Fruit fly (Drosophila melanogaster) ovary, adult (tissue): Measurements from ENCODE around the gene Ctps.

Source experiments
- CG17801 ChIP-seq: fragments of 200-800 bp; optimal IDR thresholded peaks from 2 replicates; lab custom pipeline; 2019; ENCODE audit warnings: missing biosample characterization, mild to moderate bottlenecking, missing genetic modification characterization, moderate library complexity; ENCODE audit not compliant: partially characterized antibody

Gene Ctps

dm6 chr3L:15103988-15104848 lies 6.5 kb downstream of the Ctps start:
- no peak for TF ChIP-seq CG17801 (GFP tag; lab: Kevin White, UChicago)

- no peak for TF ChIP-seq CG17801 (GFP tag; lab: Kevin White, UChicago)
These were observed 7.3 kb downstream of the Ctps start for dm6 chr3L:15104849-15105555.

dm6 chr3L:15105566-15106207 lies 8.0 kb downstream of the Ctps start, which contains the start of gene CG45071:
CG45071 (plus strand) TSS chr3L:15105882.
- no peak for TF ChIP-seq CG17801 (GFP tag; lab: Kevin White, UChicago)

dm6 chr3L:15107158-15107775 lies 9.6 kb downstream of the Ctps start:
- no peak for TF ChIP-seq CG17801 (GFP tag; lab: Kevin White, UChicago)

- TF ChIP-seq CG17801 (GFP tag; lab: Kevin White, UChicago): peak; percentile 76
These were observed 10.2 kb downstream of the Ctps start for dm6 chr3L:15107776-15108379.

- no peak for TF ChIP-seq CG17801 (GFP tag; lab: Kevin White, UChicago)
These were observed 10.8 kb downstream of the Ctps start for dm6 chr3L:15108524-15108923.

- no peak for TF ChIP-seq CG17801 (GFP tag; lab: Kevin White, UChicago)
These were observed 11.2 kb downstream of the Ctps start for dm6 chr3L:15108948-15109347.

dm6 chr3L:15113257-15113656 lies 15.5 kb downstream of the Ctps start, which contains the start of gene CG13458:
CG13458 (plus strand) TSS chr3L:15113557.
- no peak for TF ChIP-seq CG17801 (GFP tag; lab: Kevin White, UChicago)

dm6 chr3L:15116536-15116935 lies 18.8 kb downstream of the Ctps start, which contains the start of gene Cep135:
Cep135 (plus strand) TSS chr3L:15116737.
- no peak for TF ChIP-seq CG17801 (GFP tag; lab: Kevin White, UChicago)

- TF ChIP-seq CG17801 (GFP tag; lab: Kevin White, UChicago): no peak
These were observed 23.6 kb downstream of the Ctps start, which contains the start of gene CG32847 for dm6 chr3L:15121272-15121671. CG32847 (plus strand) TSS chr3L:15121572.

dm6 chr3L:15123736-15124135 lies 26.0 kb downstream of the Ctps start:
- TF ChIP-seq CG17801 (GFP tag; lab: Kevin White, UChicago): no peak

dm6 chr3L:15125077-15125652 lies 27.5 kb downstream of the Ctps start, which contains the start of gene CG16959:
CG16959 (minus strand) TSS chr3L:15125321.
- TF ChIP-seq CG17801 (GFP tag; lab: Kevin White, UChicago): no peak

dm6 chr3L:15125717-15126116 lies 28.0 kb downstream of the Ctps start:
- TF ChIP-seq CG17801 (GFP tag; lab: Kevin White, UChicago): no peak

- TF ChIP-seq CG17801 (GFP tag; lab: Kevin White, UChicago): no peak
These were observed 33.6 kb downstream of the Ctps start, which contains the start of gene CG13457 for dm6 chr3L:15131278-15131677. CG13457 (minus strand) TSS chr3L:15131378.
